Fruit fly (Drosophila melanogaster) whole organism, embryonic: ENCODE results near the gene yrt.

Experiments
- B-H1 ChIP-seq: fragments of 200-800 bp; sonication (Bioruptor generic); IDR thresholded peaks from 3 replicates; pipeline ENCODE4 v1.3.6; 2022; ENCODE audit warnings: missing biosample characterization, missing genetic modification characterization
- Bgb ChIP-seq: fragments of 200-800 bp; sonication (Bioruptor generic); IDR thresholded peaks from 2 replicates; pipeline ENCODE4 v1.3.6; 2022; ENCODE audit warnings: missing biosample characterization, missing genetic modification characterization; ENCODE audit not compliant: partially characterized antibody
- C15 ChIP-seq: fragments of 200-800 bp; sonication (Bioruptor generic); IDR thresholded peaks from 3 replicates; pipeline ENCODE4 v1.3.6; 2022; ENCODE audit warnings: missing biosample characterization, missing genetic modification characterization
- CG10209 ChIP-seq: fragments of 200-800 bp; sonication (Bioruptor generic); optimal IDR thresholded peaks from 3 replicates; lab custom pipeline; 2017; ENCODE audit warnings: missing biosample characterization, mild to moderate bottlenecking, missing genetic modification characterization, missing genetic modification reagents
- CG10431 ChIP-seq: fragments of 200-800 bp; sonication (Bioruptor generic); optimal IDR thresholded peaks from 3 replicates; lab custom pipeline; 2018; ENCODE audit warnings: missing biosample characterization, mild to moderate bottlenecking, missing genetic modification characterization
- CG11093 ChIP-seq: fragments of 200-800 bp; sonication (Bioruptor generic); IDR thresholded peaks from 3 replicates; pipeline ENCODE4 v1.3.6; 2022; ENCODE audit warnings: missing biosample characterization, missing genetic modification characterization
- CG12104 ChIP-seq: fragments of 200-800 bp; sonication (Bioruptor generic); optimal IDR thresholded peaks from 3 replicates; lab custom pipeline; 2016; ENCODE audit warnings: missing biosample characterization, missing genetic modification characterization
- CG12155 ChIP-seq: fragments of 200-800 bp; sonication (Bioruptor generic); optimal IDR thresholded peaks from 3 replicates; lab custom pipeline; 2016; ENCODE audit warnings: missing biosample characterization, missing genetic modification characterization
- CG15011 ChIP-seq: fragments of 200-800 bp; sonication (Bioruptor generic); optimal IDR thresholded peaks from 3 replicates; lab custom pipeline; 2018; ENCODE audit warnings: missing biosample characterization, mild to moderate bottlenecking, missing genetic modification characterization
- CG17359 ChIP-seq: fragments of 200-800 bp; sonication (Bioruptor generic); optimal IDR thresholded peaks from 3 replicates; lab custom pipeline; 2018; ENCODE audit warnings: missing biosample characterization, mild to moderate bottlenecking, missing genetic modification characterization, moderate library complexity
- CG17385 ChIP-seq: fragments of 200-800 bp; sonication (Bioruptor generic); optimal IDR thresholded peaks from 3 replicates; lab custom pipeline; 2018; ENCODE audit warnings: missing biosample characterization, mild to moderate bottlenecking, missing genetic modification characterization
- CG17912 ChIP-seq: fragments of 200-800 bp; sonication (Bioruptor generic); optimal IDR thresholded peaks from 2 replicates; lab custom pipeline; 2018; ENCODE audit warnings: missing biosample characterization, mild to moderate bottlenecking, missing genetic modification characterization
- CG18619 ChIP-seq: fragments of 200-800 bp; sonication (Bioruptor generic); optimal IDR thresholded peaks from 3 replicates; lab custom pipeline; 2017; ENCODE audit warnings: missing biosample characterization, mild to moderate bottlenecking, missing genetic modification characterization
- CG3281 ChIP-seq: fragments of 200-800 bp; sonication (Bioruptor generic); optimal IDR thresholded peaks from 3 replicates; lab custom pipeline; 2017; ENCODE audit warnings: missing biosample characterization, mild to moderate bottlenecking, missing genetic modification characterization
- CG3407 ChIP-seq: fragments of 200-800 bp; sonication (Bioruptor generic); optimal IDR thresholded peaks from 2 replicates; lab custom pipeline; 2018; ENCODE audit warnings: missing biosample characterization, mild to moderate bottlenecking, missing genetic modification characterization
- CG6272 ChIP-seq: fragments of 200-800 bp; sonication (Bioruptor generic); IDR thresholded peaks from 2 replicates; pipeline ENCODE4 v1.3.6; 2022; ENCODE audit warnings: missing biosample characterization, missing genetic modification characterization
- CG8765 ChIP-seq: fragments of 200-800 bp; sonication (Bioruptor generic); IDR thresholded peaks from 2 replicates; pipeline ENCODE4 v1.3.6; 2022; ENCODE audit warnings: missing biosample characterization, missing genetic modification characterization
- CG9215 ChIP-seq: fragments of 200-800 bp; sonication (Bioruptor generic); IDR thresholded peaks from 2 replicates; pipeline ENCODE4 v1.3.6; 2022; ENCODE audit warnings: missing biosample characterization, missing genetic modification characterization
- D ChIP-seq, 2 experiments: fragments of 200-800 bp in 1 of 2; fragments of >200 bp in 1 of 2; sonication (Bioruptor generic) in 1 of 2; optimal IDR thresholded peaks; 2 replicates in 1 of 2; 3 replicates in 1 of 2; lab custom pipeline; 2017; ENCODE audit warnings: mild to moderate bottlenecking in 1 of 2, missing biosample characterization in 1 of 2, missing genetic modification characterization in 1 of 2, missing genetic modification reagents in 1 of 2
- Dip3 ChIP-seq: fragments of 200-800 bp; sonication (Bioruptor generic); optimal IDR thresholded peaks from 3 replicates; lab custom pipeline; 2016; ENCODE audit warnings: missing biosample characterization, missing genetic modification characterization
- Elba2 ChIP-seq: fragments of 200-800 bp; sonication (Bioruptor generic); optimal IDR thresholded peaks from 3 replicates; lab custom pipeline; 2016; ENCODE audit warnings: missing biosample characterization, missing genetic modification characterization
- Fer1 ChIP-seq: fragments of 200-800 bp; sonication (Bioruptor generic); optimal IDR thresholded peaks from 2 replicates; lab custom pipeline; 2017; ENCODE audit warnings: missing biosample characterization, mild to moderate bottlenecking, missing genetic modification characterization
- Hr3 ChIP-seq: fragments of 200-800 bp; sonication (Bioruptor generic); optimal IDR thresholded peaks from 3 replicates; lab custom pipeline; 2016; ENCODE audit warnings: missing biosample characterization, missing genetic modification characterization
- Max ChIP-seq: fragments of 200-800 bp; sonication (Bioruptor generic); optimal IDR thresholded peaks from 2 replicates; lab custom pipeline; 2016; ENCODE audit warnings: missing biosample characterization, mild to moderate bottlenecking, missing genetic modification characterization
- Meics ChIP-seq: fragments of 200-800 bp; sonication (Bioruptor generic); optimal IDR thresholded peaks from 2 replicates; lab custom pipeline; 2017; ENCODE audit warnings: missing biosample characterization, mild to moderate bottlenecking, missing genetic modification characterization
- Nf-YB ChIP-seq: fragments of 200-800 bp; sonication (Bioruptor generic); optimal IDR thresholded peaks from 3 replicates; lab custom pipeline; 2019; ENCODE audit warnings: missing biosample characterization, mild to moderate bottlenecking, missing genetic modification characterization, moderate library complexity
- Oli ChIP-seq: fragments of 200-800 bp; sonication (Bioruptor generic); optimal IDR thresholded peaks from 2 replicates; lab custom pipeline; 2018; ENCODE audit warnings: missing biosample characterization, mild to moderate bottlenecking, missing genetic modification characterization, moderate library complexity
- bsh ChIP-seq, 2 experiments: fragments of 200-800 bp; sonication (Bioruptor generic); optimal IDR thresholded peaks; 2 replicates each; lab custom pipeline; 2017 to 2018; ENCODE audit warnings: mild to moderate bottlenecking in 2 of 2, missing biosample characterization in 2 of 2, missing genetic modification characterization in 2 of 2, moderate library complexity in 1 of 2
- esg ChIP-seq: fragments of 200-800 bp; sonication (Bioruptor generic); conservative IDR thresholded peaks from 2 replicates; pipeline ENCODE4 v1.3.6; 2022; ENCODE audit warnings: missing biosample characterization, missing genetic modification characterization
- her ChIP-seq: fragments of 200-800 bp; sonication (Bioruptor generic); optimal IDR thresholded peaks from 2 replicates; lab custom pipeline; 2016; ENCODE audit warnings: missing biosample characterization, missing genetic modification characterization
- hkb ChIP-seq, 2 experiments: fragments of 200-800 bp in 1 of 2; fragments of >200 bp in 1 of 2; sonication (Bioruptor generic) in 1 of 2; IDR thresholded peaks in 1 of 2; optimal IDR thresholded peaks in 1 of 2; 2 replicates each; pipeline versions ENCODE4 v1.3.6 to Lab custom; 2017 to 2022; ENCODE audit warnings: missing biosample characterization in 1 of 2, missing genetic modification characterization in 1 of 2
- insv ChIP-seq, 2 experiments: fragments of 200-800 bp; sonication (Bioruptor generic); optimal IDR thresholded peaks; 3 replicates each; lab custom pipeline; 2016 to 2018; ENCODE audit warnings: missing biosample characterization in 2 of 2, missing genetic modification characterization in 2 of 2
- kay ChIP-seq: fragments of 200-800 bp; sonication (Bioruptor generic); optimal IDR thresholded peaks from 2 replicates; lab custom pipeline; 2016; ENCODE audit warnings: missing biosample characterization, missing genetic modification characterization
- lmd ChIP-seq: fragments of 200-800 bp; sonication (Bioruptor generic); IDR thresholded peaks from 2 replicates; pipeline ENCODE4 v1.3.6; 2022; ENCODE audit warnings: missing biosample characterization, missing genetic modification characterization
- org-1 ChIP-seq: fragments of 200-800 bp; sonication (Bioruptor generic); optimal IDR thresholded peaks from 2 replicates; lab custom pipeline; 2017; ENCODE audit warnings: missing biosample characterization, missing genetic modification characterization
- phol ChIP-seq: fragments of 200-800 bp; sonication (Bioruptor generic); optimal IDR thresholded peaks from 3 replicates; lab custom pipeline; 2018; ENCODE audit warnings: missing biosample characterization, mild to moderate bottlenecking, missing genetic modification characterization, moderate library complexity
- prd ChIP-seq, 3 experiments: fragments of >200 bp in 2 of 3; fragments of 200-800 bp in 1 of 3; sonication (Bioruptor generic) in 1 of 3; optimal IDR thresholded peaks in 2 of 3; IDR thresholded peaks in 1 of 3; 2 replicates in 2 of 3; 3 replicates in 1 of 3; pipeline versions ENCODE4 v1.3.6 to Lab custom; 2017 to 2022; ENCODE audit warnings: missing biosample characterization in 1 of 3, missing genetic modification characterization in 1 of 3
- pum ChIP-seq: fragments of 200-800 bp; sonication (Bioruptor generic); optimal IDR thresholded peaks from 2 replicates; lab custom pipeline; 2016; ENCODE audit warnings: missing biosample characterization, missing genetic modification characterization
- salm ChIP-seq: fragments of 200-800 bp; sonication (Bioruptor generic); optimal IDR thresholded peaks from 2 replicates; lab custom pipeline; 2018; ENCODE audit warnings: missing biosample characterization, mild to moderate bottlenecking, missing genetic modification characterization
- seq ChIP-seq: fragments of 200-800 bp; sonication (Bioruptor generic); IDR thresholded peaks from 2 replicates; pipeline ENCODE4 v1.3.6; 2022; ENCODE audit warnings: missing biosample characterization, missing genetic modification characterization
- slou ChIP-seq: fragments of 200-800 bp; sonication (Bioruptor generic); optimal IDR thresholded peaks from 3 replicates; lab custom pipeline; 2016; ENCODE audit warnings: missing biosample characterization, missing genetic modification characterization
- trem ChIP-seq: fragments of 200-800 bp; optimal IDR thresholded peaks from 3 replicates; lab custom pipeline; 2019; ENCODE audit warnings: missing biosample characterization, mild to moderate bottlenecking, missing genetic modification characterization, moderate library complexity
- zf30C ChIP-seq: fragments of 200-800 bp; sonication (Bioruptor generic); optimal IDR thresholded peaks from 3 replicates; lab custom pipeline; 2018; ENCODE audit warnings: missing biosample characterization, mild to moderate bottlenecking, missing genetic modification characterization

Gene yrt

DNA sequence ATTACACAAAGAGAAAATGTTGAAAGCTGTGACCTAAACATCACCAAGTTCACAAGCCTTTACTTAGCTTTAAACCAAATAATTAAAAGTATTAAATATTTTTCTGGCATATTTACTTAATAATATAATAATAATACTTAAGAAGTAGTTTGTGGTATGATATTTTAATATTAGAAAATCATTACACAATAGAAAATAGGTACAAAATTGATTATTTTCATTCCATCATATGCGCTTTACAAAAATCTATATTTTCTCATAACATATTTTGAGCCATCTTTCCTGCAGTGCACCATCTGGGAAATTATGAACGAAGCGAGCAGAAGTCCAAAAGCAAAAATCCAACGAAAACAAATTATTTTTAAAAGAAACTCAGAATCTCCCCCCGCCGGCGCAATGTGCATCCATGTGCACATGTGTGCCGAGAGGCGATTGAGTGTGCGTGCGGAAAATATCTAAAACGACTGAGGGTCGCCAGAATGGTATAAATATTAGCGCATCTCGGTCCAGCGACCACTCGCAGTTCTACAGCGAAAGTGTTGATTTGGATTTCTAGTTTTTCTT lies 9.2 kb downstream of the yrt start, which contains the start of gene Act87E (continued):
- TF ChIP-seq CG3407 (GFP tag; lab: Kevin White, UChicago) (peak; percentile 54), Hr3 (GFP tag; lab: Kevin White, UChicago) (peak; percentile 67), Nf-YB (GFP tag; lab: Kevin White, UChicago) (peak; percentile 47), esg (GFP tag; lab: Robert Waterston, UW) (peak; percentile 41; the same call in 1 of the 2 replicates), CG8765 (GFP tag; lab: Robert Waterston, UW) (no peak), CG12104 (GFP tag; lab: Kevin White, UChicago) (peak; percentile 66), phol (tag; lab: Kevin White, UChicago) (peak; percentile 86), seq (GFP tag; lab: Robert Waterston, UW) (no peak), CG12155 (GFP tag; lab: Kevin White, UChicago) (peak; percentile 19), CG17385 (peak; percentile 54), trem (peak; percentile 64), CG9215 (GFP tag; lab: Robert Waterston, UW) (0 out of 2 replicates have a peak, but pooled peaks have one; percentile 38), CG18619 (GFP tag; lab: Kevin White, UChicago) (peak; percentile 59), salm (tag; lab: Kevin White, UChicago) (peak; percentile 71), CG11093 (GFP tag; lab: Robert Waterston, UW) (0 out of 3 replicates have a peak, but pooled peaks have one; percentile 29), prd (optimal IDR thresholded peaks at IDR 0.05; lab: Kevin White, UChicago) (no peak), prd (GFP tag; IDR thresholded peaks at IDR 0.05; lab: Robert Waterston, UW) (peak; percentile 49; the same call in 1 of the 3 replicates), zf30C (GFP tag; lab: Kevin White, UChicago) (peak; percentile 80), bsh (GFP tag; optimal IDR thresholded peaks at IDR 0.05; lab: Kevin White, UChicago) (peak in 1 of 2 experiments; percentile 68), CG17359 (tag; lab: Kevin White, UChicago) (peak; percentile 64), Meics (peak; percentile 47), CG3281 (GFP tag; lab: Kevin White, UChicago) (peak; percentile 60), Oli (peak; percentile 75), org-1 (GFP tag; lab: Kevin White, UChicago) (peak; percentile 55), CG10431 (peak; percentile 8), Bgb (no peak), kay (GFP tag; lab: Kevin White, UChicago) (no peak)

DNA sequence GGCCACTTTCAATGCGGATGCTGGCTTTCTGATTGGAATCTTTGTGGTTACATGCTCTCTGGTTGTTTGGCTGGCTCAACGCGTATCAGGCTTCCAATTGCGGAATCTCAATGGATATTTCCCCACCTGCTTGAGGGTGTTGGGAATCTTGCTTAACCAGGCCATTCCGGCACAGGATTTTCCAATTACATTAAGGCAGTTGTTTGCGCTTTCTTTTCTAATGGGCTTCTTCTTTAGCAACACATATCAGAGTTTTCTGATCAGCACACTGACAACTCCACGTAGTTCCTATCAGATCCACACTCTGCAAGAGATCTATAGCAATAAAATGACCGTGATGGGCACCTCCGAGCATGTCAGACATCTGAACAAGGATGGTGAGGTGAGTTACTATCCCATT lies 12.6 kb downstream of the yrt start:
- peak in 1 of 2 experiments; percentile 92 for TF ChIP-seq insv (GFP tag; optimal IDR thresholded peaks at IDR 0.05; lab: Kevin White, UChicago)
- TF ChIP-seq Elba2, result peak; percentile 44
- TF ChIP-seq B-H1 (GFP tag; lab: Robert Waterston, UW), result no peak
- TF ChIP-seq CG17912, result no peak
- TF ChIP-seq D (optimal IDR thresholded peaks at IDR 0.05; lab: Kevin White, UChicago), result no peak
- no peak for TF ChIP-seq D (GFP tag; optimal IDR thresholded peaks at IDR 0.05; lab: Kevin White, UChicago)
- TF ChIP-seq C15 (GFP tag; lab: Robert Waterston, UW), result no peak

DNA sequence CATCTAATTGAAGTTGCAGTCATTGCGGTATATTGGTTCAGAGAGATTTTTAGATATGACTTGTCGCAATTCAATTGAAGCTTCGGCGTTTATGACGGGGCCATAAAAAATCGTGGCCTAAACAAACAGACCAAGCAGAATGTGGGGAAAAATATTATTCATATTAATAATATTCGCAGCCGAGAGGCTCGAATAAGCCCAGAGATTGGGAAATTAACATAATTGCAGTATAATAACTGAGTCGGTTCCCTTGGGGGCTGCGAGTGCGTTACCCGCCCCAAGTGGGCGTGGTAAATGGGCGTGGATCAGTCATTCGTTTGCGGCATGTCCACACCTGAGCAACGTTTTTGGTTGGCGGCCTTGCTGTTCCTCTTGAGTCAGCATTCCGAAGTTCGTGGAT lies 14.8 kb downstream of the yrt start, which contains the start of gene Ir87a:
Gene Ir87a (plus strand): TSS at position 301 of the 400 bp plus-strand sequence.
- TF ChIP-seq CG15011 (GFP tag; lab: Kevin White, UChicago) (no peak), Max (GFP tag; lab: Kevin White, UChicago) (no peak), pum (GFP tag; lab: Kevin White, UChicago) (no peak), CG6272 (GFP tag; lab: Robert Waterston, UW) (no peak), Dip3 (no peak), lmd (GFP tag; lab: Robert Waterston, UW) (no peak), Fer1 (GFP tag; lab: Kevin White, UChicago) (no peak), slou (GFP tag; lab: Kevin White, UChicago) (no peak), her (GFP tag; lab: Kevin White, UChicago) (no peak), hkb (optimal IDR thresholded peaks at IDR 0.05; lab: Kevin White, UChicago) (no peak), hkb (GFP tag; IDR thresholded peaks at IDR 0.05; lab: Robert Waterston, UW) (no peak), CG10209 (no peak)
- TF ChIP-seq, all 482 proteins: peak for 0
